Fruit fly (Drosophila melanogaster) whole organism, prepupa: ENCODE measurements around the gene CG32772.

ENCODE experiments used
- Blimp-1 ChIP-seq: fragments of 200-800 bp; sonication (Bioruptor generic); optimal IDR thresholded peaks from 3 replicates; lab custom pipeline; 2017; ENCODE audit warnings: missing biosample characterization, missing genetic modification characterization, mild to moderate bottlenecking, moderate library complexity, missing genetic modification reagents
- CG10631 ChIP-seq: fragments of 200-800 bp; sonication (Bioruptor generic); optimal IDR thresholded peaks from 2 replicates; lab custom pipeline; 2016; ENCODE audit warnings: missing biosample characterization, missing genetic modification characterization
- CG10669 ChIP-seq: fragments of 200-800 bp; sonication (Bioruptor generic); optimal IDR thresholded peaks from 3 replicates; lab custom pipeline; 2018; ENCODE audit warnings: missing biosample characterization, mild to moderate bottlenecking, missing genetic modification characterization, moderate library complexity
- CG11762 ChIP-seq: fragments of 200-800 bp; sonication (Bioruptor generic); optimal IDR thresholded peaks from 3 replicates; lab custom pipeline; 2016; ENCODE audit warnings: missing biosample characterization, missing genetic modification characterization; ENCODE audit not compliant: insufficient read depth
- CG11902 ChIP-seq: fragments of 200-800 bp; sonication (Bioruptor generic); optimal IDR thresholded peaks from 3 replicates; lab custom pipeline; 2016; ENCODE audit warnings: missing biosample characterization, missing genetic modification characterization
- CG15336 ChIP-seq: fragments of 200-800 bp; sonication (Bioruptor generic); IDR thresholded peaks from 2 replicates; pipeline ENCODE4 v1.3.6; 2022; ENCODE audit warnings: missing biosample characterization, missing genetic modification characterization
- CG1621 ChIP-seq: fragments of 200-800 bp; sonication (Bioruptor generic); optimal IDR thresholded peaks from 3 replicates; lab custom pipeline; 2018; ENCODE audit warnings: missing biosample characterization, mild to moderate bottlenecking, missing genetic modification characterization
- CG3032 ChIP-seq: fragments of 200-800 bp; optimal IDR thresholded peaks from 2 replicates; lab custom pipeline; 2019; ENCODE audit warnings: missing biosample characterization, mild to moderate bottlenecking, missing genetic modification characterization, moderate library complexity
- CG32006 ChIP-seq: fragments of 200-800 bp; sonication (Bioruptor generic); optimal IDR thresholded peaks from 3 replicates; lab custom pipeline; 2017; ENCODE audit warnings: missing biosample characterization, mild to moderate bottlenecking, missing genetic modification characterization
- CG34406 ChIP-seq: fragments of 200-800 bp; sonication (Bioruptor generic); optimal IDR thresholded peaks from 3 replicates; lab custom pipeline; 2016; ENCODE audit warnings: missing biosample characterization, missing genetic modification characterization
- CG3919 ChIP-seq: fragments of 200-800 bp; sonication (Bioruptor generic); optimal IDR thresholded peaks from 3 replicates; lab custom pipeline; 2016; ENCODE audit warnings: missing biosample characterization, missing genetic modification characterization
- CG4318 ChIP-seq: fragments of 200-800 bp; sonication (Bioruptor generic); optimal IDR thresholded peaks from 3 replicates; lab custom pipeline; 2017; ENCODE audit warnings: missing biosample characterization, mild to moderate bottlenecking, missing genetic modification characterization
- CG6163 ChIP-seq: fragments of 200-800 bp; sonication (Bioruptor generic); IDR thresholded peaks from 3 replicates; pipeline ENCODE4 v1.3.6; 2022; ENCODE audit warnings: missing biosample characterization, missing genetic modification characterization
- CG6276 ChIP-seq: fragments of 200-800 bp; sonication (Bioruptor generic); optimal IDR thresholded peaks from 2 replicates; lab custom pipeline; 2017; ENCODE audit warnings: missing biosample characterization, mild to moderate bottlenecking, missing genetic modification characterization
- CG6792 ChIP-seq: fragments of 200-800 bp; sonication (Bioruptor generic); optimal IDR thresholded peaks from 3 replicates; lab custom pipeline; 2016; ENCODE audit warnings: missing biosample characterization, missing genetic modification characterization
- CG6808 ChIP-seq: fragments of 200-800 bp; sonication (Bioruptor generic); optimal IDR thresholded peaks from 3 replicates; lab custom pipeline; 2017; ENCODE audit warnings: missing biosample characterization, missing genetic modification characterization, mild to moderate bottlenecking, moderate library complexity, missing genetic modification reagents
- CG6854 ChIP-seq: fragments of 200-800 bp; sonication (Bioruptor generic); optimal IDR thresholded peaks from 2 replicates; lab custom pipeline; 2017; ENCODE audit warnings: missing biosample characterization, mild to moderate bottlenecking, missing genetic modification characterization
- CG7368 ChIP-seq: fragments of 200-800 bp; sonication (Bioruptor generic); optimal IDR thresholded peaks from 3 replicates; lab custom pipeline; 2016; ENCODE audit warnings: missing biosample characterization, missing genetic modification characterization
- CG8319 ChIP-seq: fragments of 200-800 bp; sonication (Bioruptor generic); optimal IDR thresholded peaks from 3 replicates; lab custom pipeline; 2016; ENCODE audit warnings: missing biosample characterization, missing genetic modification characterization
- CG8632 ChIP-seq: fragments of 200-800 bp; sonication (Bioruptor generic); optimal IDR thresholded peaks from 3 replicates; lab custom pipeline; 2016; ENCODE audit warnings: missing biosample characterization, missing genetic modification characterization
- CG9139 ChIP-seq: fragments of 200-800 bp; sonication (Bioruptor generic); optimal IDR thresholded peaks from 3 replicates; lab custom pipeline; 2017; ENCODE audit warnings: missing biosample characterization, mild to moderate bottlenecking, missing genetic modification characterization
- Eip75B ChIP-seq: fragments of 200-800 bp; sonication (Bioruptor generic); optimal IDR thresholded peaks from 3 replicates; lab custom pipeline; 2016; ENCODE audit warnings: missing biosample characterization, missing genetic modification characterization
- Eip78C ChIP-seq: fragments of 200-800 bp; sonication (Bioruptor generic); peaks from one replicate; lab custom pipeline; 2016; ENCODE audit warnings: missing biosample characterization, missing genetic modification characterization
- Eip93F ChIP-seq: fragments of 200-800 bp; sonication (Bioruptor generic); optimal IDR thresholded peaks from 2 replicates; lab custom pipeline; 2016; ENCODE audit warnings: missing biosample characterization, mild to moderate bottlenecking, missing genetic modification characterization
- Ets21C ChIP-seq: fragments of 200-800 bp; sonication (Bioruptor generic); optimal IDR thresholded peaks from 3 replicates; lab custom pipeline; 2016; ENCODE audit warnings: missing biosample characterization, missing genetic modification characterization
- Ets96B ChIP-seq: fragments of 200-800 bp; optimal IDR thresholded peaks from 2 replicates; lab custom pipeline; 2019; ENCODE audit warnings: missing biosample characterization, mild to moderate bottlenecking, missing genetic modification characterization, moderate library complexity
- Gug ChIP-seq: fragments of 200-800 bp; sonication (Bioruptor generic); IDR thresholded peaks from 2 replicates; pipeline ENCODE4 v1.3.6; 2022; ENCODE audit warnings: missing biosample characterization, missing genetic modification characterization
- Hr39 ChIP-seq: fragments of 200-800 bp; sonication (Bioruptor generic); optimal IDR thresholded peaks from 2 replicates; lab custom pipeline; 2016; ENCODE audit warnings: missing biosample characterization, missing genetic modification characterization
- Lpt ChIP-seq: fragments of 200-800 bp; sonication (Bioruptor generic); optimal IDR thresholded peaks from 3 replicates; lab custom pipeline; 2016; ENCODE audit warnings: missing biosample characterization, missing genetic modification characterization
- Met ChIP-seq: fragments of 200-800 bp; sonication (Bioruptor generic); optimal IDR thresholded peaks from 3 replicates; lab custom pipeline; 2016; ENCODE audit warnings: missing biosample characterization, missing genetic modification characterization
- OdsH ChIP-seq: fragments of 200-800 bp; sonication (Bioruptor generic); optimal IDR thresholded peaks from 3 replicates; lab custom pipeline; 2016; ENCODE audit warnings: missing biosample characterization, missing genetic modification characterization
- Smox ChIP-seq: fragments of 200-800 bp; sonication (Bioruptor generic); optimal IDR thresholded peaks from 3 replicates; lab custom pipeline; 2016; ENCODE audit warnings: missing biosample characterization, missing genetic modification characterization
- Sox102F ChIP-seq: fragments of 200-800 bp; sonication (Bioruptor generic); optimal IDR thresholded peaks from 2 replicates; lab custom pipeline; 2016; ENCODE audit warnings: missing biosample characterization, mild to moderate bottlenecking, missing genetic modification characterization
- Sox14 ChIP-seq: fragments of 200-800 bp; sonication (Bioruptor generic); optimal IDR thresholded peaks from 3 replicates; lab custom pipeline; 2016; ENCODE audit warnings: missing biosample characterization, missing genetic modification characterization
- Sox15 ChIP-seq: fragments of 200-800 bp; sonication (Bioruptor generic); optimal IDR thresholded peaks from 3 replicates; lab custom pipeline; 2016; ENCODE audit warnings: missing biosample characterization, missing genetic modification characterization
- achi ChIP-seq: fragments of 200-800 bp; sonication (Bioruptor generic); optimal IDR thresholded peaks from 3 replicates; lab custom pipeline; 2016; ENCODE audit warnings: missing biosample characterization, missing genetic modification characterization
- acj6 ChIP-seq: fragments of 200-800 bp; sonication (Bioruptor generic); optimal IDR thresholded peaks from 3 replicates; lab custom pipeline; 2016; ENCODE audit warnings: missing biosample characterization, missing genetic modification characterization
- dac ChIP-seq: fragments of 200-800 bp; sonication (Bioruptor generic); optimal IDR thresholded peaks from 2 replicates; lab custom pipeline; 2017; ENCODE audit warnings: missing biosample characterization, mild to moderate bottlenecking, missing genetic modification characterization
- dsx ChIP-seq: fragments of 200-800 bp; optimal IDR thresholded peaks from 3 replicates; lab custom pipeline; 2019; ENCODE audit warnings: missing biosample characterization, mild to moderate bottlenecking, missing genetic modification characterization, moderate library complexity; ENCODE audit not compliant: poor library complexity, severe bottlenecking
- esn ChIP-seq: fragments of 200-800 bp; sonication (Bioruptor generic); optimal IDR thresholded peaks from 2 replicates; lab custom pipeline; 2016; ENCODE audit warnings: missing biosample characterization, mild to moderate bottlenecking, missing genetic modification characterization, moderate library complexity
- fd59A ChIP-seq: fragments of 200-800 bp; sonication (Bioruptor generic); optimal IDR thresholded peaks from 2 replicates; lab custom pipeline; 2017; ENCODE audit warnings: missing biosample characterization, mild to moderate bottlenecking, missing genetic modification characterization, missing genetic modification reagents
- fkh ChIP-seq: fragments of 200-800 bp; sonication (Bioruptor generic); optimal IDR thresholded peaks from 3 replicates; lab custom pipeline; 2017; ENCODE audit warnings: missing biosample characterization, mild to moderate bottlenecking, missing genetic modification characterization, moderate library complexity
- lz ChIP-seq: fragments of 200-800 bp; sonication (Bioruptor generic); optimal IDR thresholded peaks from 3 replicates; lab custom pipeline; 2016; ENCODE audit warnings: missing biosample characterization, missing genetic modification characterization
- net ChIP-seq: fragments of 200-800 bp; sonication (Bioruptor generic); optimal IDR thresholded peaks from 3 replicates; lab custom pipeline; 2016; ENCODE audit warnings: missing biosample characterization, missing genetic modification characterization
- salr ChIP-seq, 2 experiments: fragments of 200-800 bp; sonication (Bioruptor generic); optimal IDR thresholded peaks; 3 replicates each; lab custom pipeline; 2016 to 2018; ENCODE audit warnings: missing biosample characterization in 2 of 2, missing genetic modification characterization in 2 of 2, mild to moderate bottlenecking in 1 of 2
- ss ChIP-seq, 2 experiments: fragments of 200-800 bp; sonication (Bioruptor generic); optimal IDR thresholded peaks; 2 replicates in 1 of 2; 3 replicates in 1 of 2; lab custom pipeline; 2017 to 2018; ENCODE audit warnings: mild to moderate bottlenecking in 2 of 2, missing biosample characterization in 2 of 2, missing genetic modification characterization in 2 of 2, moderate library complexity in 1 of 2
- svp ChIP-seq: fragments of 200-800 bp; sonication (Bioruptor generic); peaks from one replicate; lab custom pipeline; 2016; ENCODE audit warnings: missing biosample characterization, missing genetic modification characterization
- topi ChIP-seq: fragments of 200-800 bp; sonication (Bioruptor generic); optimal IDR thresholded peaks from 3 replicates; lab custom pipeline; 2016; ENCODE audit warnings: missing biosample characterization, missing genetic modification characterization
- vri ChIP-seq: fragments of 200-800 bp; sonication (Bioruptor generic); optimal IDR thresholded peaks from 3 replicates; lab custom pipeline; 2016; ENCODE audit warnings: missing biosample characterization, mild to moderate bottlenecking, missing genetic modification characterization

Gene CG32772

dm6 chrX:4896892-4897291 is 12.0 kb upstream of the CG32772 start:
- TF ChIP-seq Hr39 (GFP tag; lab: Kevin White, UChicago) (no peak), Lpt (GFP tag; lab: Kevin White, UChicago) (no peak), Gug (no peak), CG6276 (GFP tag; lab: Kevin White, UChicago) (no peak), fd59A (GFP tag; lab: Kevin White, UChicago) (no peak), Met (GFP tag; lab: Kevin White, UChicago) (no peak), Blimp-1 (GFP tag; lab: Kevin White, UChicago) (no peak), CG32006 (no peak), CG10669 (GFP tag; lab: Kevin White, UChicago) (no peak), OdsH (GFP tag; lab: Kevin White, UChicago) (no peak), CG34406 (GFP tag; lab: Kevin White, UChicago) (no peak), esn (no peak), CG4318 (GFP tag; lab: Kevin White, UChicago) (no peak), ss (GFP tag; optimal IDR thresholded peaks at IDR 0.05; lab: Kevin White, UChicago) (no peak), CG3032 (tag; lab: Kevin White, UChicago) (no peak), CG7368 (no peak), CG11902 (no peak)

- TF ChIP-seq Sox15 (GFP tag; lab: Kevin White, UChicago), result peak; percentile 44
- peak; percentile 80 for TF ChIP-seq CG10631 (GFP tag; lab: Kevin White, UChicago)
- TF ChIP-seq CG6792 (GFP tag; lab: Kevin White, UChicago), result peak; percentile 71
- TF ChIP-seq CG6276 (GFP tag; lab: Kevin White, UChicago), result peak; percentile 28
- peak; percentile 72 for TF ChIP-seq achi (GFP tag; lab: Kevin White, UChicago)
- TF ChIP-seq CG32006, result peak; percentile 82
- TF ChIP-seq lz (GFP tag; lab: Kevin White, UChicago), result peak; percentile 66
- TF ChIP-seq topi (GFP tag; lab: Kevin White, UChicago), result peak; percentile 39
- peak; percentile 83 for TF ChIP-seq Eip75B (GFP tag; lab: Kevin White, UChicago)
- TF ChIP-seq CG6163 (GFP tag; lab: Robert Waterston, UW), result peak; percentile 97
- TF ChIP-seq CG4318 (GFP tag; lab: Kevin White, UChicago), result peak; percentile 63
- TF ChIP-seq salr (GFP tag; optimal IDR thresholded peaks at IDR 0.05; lab: Kevin White, UChicago), result peak; percentile 34 to 53
- TF ChIP-seq CG9139 (GFP tag; lab: Kevin White, UChicago), result no peak
- TF ChIP-seq acj6 (GFP tag; lab: Kevin White, UChicago), result peak; percentile 73
- peak; percentile 72 for TF ChIP-seq Ets96B (tag; lab: Kevin White, UChicago)
- TF ChIP-seq CG3032 (tag; lab: Kevin White, UChicago), result peak; percentile 89
- peak; percentile 69 for TF ChIP-seq CG3919 (GFP tag; lab: Kevin White, UChicago)
- peak; percentile 43 for TF ChIP-seq CG1621
- TF ChIP-seq Smox (GFP tag; lab: Kevin White, UChicago), result peak; percentile 50
- peak; percentile 87 for TF ChIP-seq CG15336 (GFP tag; lab: Robert Waterston, UW)
- TF ChIP-seq CG6808, result peak; percentile 16
- peak; percentile 28 for TF ChIP-seq CG11762 (GFP tag; lab: Kevin White, UChicago)
- peak; percentile 44 for TF ChIP-seq CG34406 (GFP tag; lab: Kevin White, UChicago)
- no peak for TF ChIP-seq CG6854 (GFP tag; lab: Kevin White, UChicago)
- no peak for TF ChIP-seq fkh
- TF ChIP-seq svp, result peak; percentile 82
- TF ChIP-seq Lpt (GFP tag; lab: Kevin White, UChicago), result peak; percentile 59
- peak; percentile 87 for TF ChIP-seq Eip78C
- peak; percentile 57 for TF ChIP-seq Sox14
- TF ChIP-seq esn, result peak; percentile 63
- TF ChIP-seq dsx (GFP tag; lab: Kevin White, UChicago), result peak; percentile 70
- TF ChIP-seq OdsH (GFP tag; lab: Kevin White, UChicago), result peak; percentile 76
- peak; percentile 54 for TF ChIP-seq Eip93F
- TF ChIP-seq vri, result no peak
- peak; percentile 27 for TF ChIP-seq CG11902
- peak; percentile 65 for TF ChIP-seq CG8632 (GFP tag; lab: Kevin White, UChicago)
- TF ChIP-seq dac, result peak; percentile 19
- TF ChIP-seq Ets21C (GFP tag; lab: Kevin White, UChicago), result no peak
- TF ChIP-seq net (GFP tag; lab: Kevin White, UChicago), result peak; percentile 43
- no peak for TF ChIP-seq CG8319 (GFP tag; lab: Kevin White, UChicago)
- TF ChIP-seq CG7368, result peak; percentile 57
- TF ChIP-seq Sox102F (GFP tag; lab: Kevin White, UChicago), result peak; percentile 16
Measured at dm6 chrX:4906573-4906972, 2.3 kb upstream of the CG32772 start, which contains the start of gene CG6927. CG6927 (plus strand) TSS chrX:4906900.
